Worm (Caenorhabditis elegans) whole organism, L3 larva: Measurements from ENCODE around the gene sre-15.

Experiments
- aly-2 ChIP-seq: fragments of 150-350 bp; optimal IDR thresholded peaks from 2 replicates; lab custom pipeline; 2014; ENCODE audit warnings: missing biosample characterization, missing genetic modification characterization
- ama-1 ChIP-seq: fragments of 150-350 bp; optimal IDR thresholded peaks from 2 replicates; lab custom pipeline; 2018
- elt-2 ChIP-seq: sonication (generic microtip); optimal IDR thresholded peaks from 2 replicates; lab custom pipeline; 2016; ENCODE audit warnings: missing genetic modification reagents, mild to moderate bottlenecking, missing genetic modification characterization, missing compliant biosample characterization
- elt-3 ChIP-seq, 3 experiments: fragments of 150-350 bp in 1 of 3; sonication (generic microtip) in 2 of 3; optimal IDR thresholded peaks; 2 replicates in 2 of 3; 4 replicates in 1 of 3; lab custom pipeline; 2014 to 2017; ENCODE audit warnings: missing biosample characterization in 3 of 3, missing genetic modification characterization in 3 of 3
- nfya-1 ChIP-seq: sonication (generic microtip); optimal IDR thresholded peaks from 2 replicates; lab custom pipeline; 2017; ENCODE audit warnings: missing genetic modification characterization, mild to moderate bottlenecking, missing compliant biosample characterization, antibody characterized with exemption, moderate library complexity; ENCODE audit not compliant: insufficient read depth
- nhr-12 ChIP-seq: fragments of 150-350 bp; optimal IDR thresholded peaks from 2 replicates; lab custom pipeline; 2014; ENCODE audit warnings: missing biosample characterization, missing genetic modification characterization
- nhr-25 ChIP-seq: sonication (generic microtip); optimal IDR thresholded peaks from 2 replicates; lab custom pipeline; 2017; ENCODE audit warnings: missing biosample characterization, missing genetic modification characterization
- pqm-1 ChIP-seq: fragments of 150-350 bp; optimal IDR thresholded peaks from 2 replicates; lab custom pipeline; 2017; ENCODE audit warnings: missing biosample characterization, missing genetic modification characterization, inconsistent platforms
- snpc-4 ChIP-seq: fragments of 150-350 bp; optimal IDR thresholded peaks from 2 replicates; lab custom pipeline; 2014; ENCODE audit warnings: missing biosample characterization, missing genetic modification characterization
- zag-1 ChIP-seq: fragments of 150-350 bp; optimal IDR thresholded peaks from 2 replicates; lab custom pipeline; 2014; ENCODE audit warnings: missing biosample characterization, missing genetic modification characterization

- TF ChIP-seq nhr-25 (tag; lab: Kevin White, UChicago) (no peak), nhr-12 (tag; lab: Kevin White, UChicago) (no peak), zag-1 (tag; lab: Kevin White, UChicago) (no peak), elt-2 (no peak), pqm-1 (tag; lab: Kevin White, UChicago) (no peak), snpc-4 (no peak), aly-2 (no peak), elt-3 (tag; optimal IDR thresholded peaks at IDR 0.05; lab: Kevin White, UChicago) (no peak), ama-1 (no peak), nfya-1 (no peak)
These were observed at the start of gene sre-15 for ce11 chrIV:12244706-12245105.
